Fruit fly (Drosophila melanogaster) whole organism, wandering third instar larva: ENCODE data around the gene Roc1a.
"Not testable (repeated sequence)": the region's sequence is repeated elsewhere in the genome, so short reads cannot be mapped to it uniquely, and the experiment has no call there.

ENCODE experiments used
- CG9705 ChIP-seq: fragments of 200-800 bp; sonication (Bioruptor generic); optimal IDR thresholded peaks from 2 replicates; lab custom pipeline; 2018; ENCODE audit warnings: missing biosample characterization, mild to moderate bottlenecking, missing genetic modification characterization
- Dfd ChIP-seq: fragments of >200 bp; optimal IDR thresholded peaks from 2 replicates; lab custom pipeline; 2017; ENCODE audit warnings: missing biosample characterization, missing genetic modification characterization
- HLH106 ChIP-seq: fragments of 200-800 bp; optimal IDR thresholded peaks from 3 replicates; lab custom pipeline; 2019; ENCODE audit warnings: missing biosample characterization, mild to moderate bottlenecking, missing genetic modification characterization, moderate library complexity
- Hnf4 ChIP-seq: fragments of 200-800 bp; sonication (Bioruptor generic); optimal IDR thresholded peaks from 2 replicates; lab custom pipeline; 2016; ENCODE audit warnings: missing biosample characterization, mild to moderate bottlenecking, missing genetic modification characterization
- Myc ChIP-seq: fragments of >200 bp; optimal IDR thresholded peaks from 2 replicates; lab custom pipeline; 2017
- Rel ChIP-seq, 2 experiments: fragments of 200-800 bp; sonication (Bioruptor generic) in 1 of 2; optimal IDR thresholded peaks; 2 replicates in 1 of 2; 3 replicates in 1 of 2; lab custom pipeline; 2016 to 2019; ENCODE audit warnings: mild to moderate bottlenecking in 2 of 2, missing biosample characterization in 2 of 2, missing genetic modification characterization in 2 of 2, moderate library complexity in 1 of 2
- Vsx2 ChIP-seq: fragments of 200-300, 225-300 bp; sonication (Bioruptor generic); optimal IDR thresholded peaks from 2 replicates; lab custom pipeline; 2018; ENCODE audit warnings: missing biosample characterization, missing genetic modification characterization; ENCODE audit not compliant: partially characterized antibody
- br ChIP-seq: fragments of 200-800 bp; sonication (Bioruptor generic); optimal IDR thresholded peaks from 2 replicates; lab custom pipeline; 2016; ENCODE audit warnings: missing biosample characterization, missing genetic modification characterization
- ey ChIP-seq: fragments of 200-800 bp; sonication (Bioruptor generic); optimal IDR thresholded peaks from 2 replicates; lab custom pipeline; 2016; ENCODE audit warnings: missing biosample characterization, missing genetic modification characterization
- foxo ChIP-seq, 2 experiments: fragments of 200-800 bp; sonication (Bioruptor generic); optimal IDR thresholded peaks; 2 replicates in 1 of 2; 3 replicates in 1 of 2; lab custom pipeline; 2016 to 2017; ENCODE audit warnings: missing biosample characterization in 2 of 2, missing genetic modification characterization in 2 of 2
- jim ChIP-seq: fragments of 175-275, 200-325 bp; sonication (Bioruptor generic); optimal IDR thresholded peaks from 2 replicates; lab custom pipeline; 2016; ENCODE audit warnings: missing biosample characterization, mild to moderate bottlenecking, missing genetic modification characterization
- lola ChIP-seq: fragments of >200 bp; optimal IDR thresholded peaks from 2 replicates; lab custom pipeline; 2017; ENCODE audit warnings: missing biosample characterization, missing genetic modification characterization
- sv ChIP-seq: fragments of 200-800 bp; sonication (Bioruptor generic); optimal IDR thresholded peaks from 3 replicates; lab custom pipeline; 2016; ENCODE audit warnings: missing biosample characterization, missing genetic modification characterization

DNA sequence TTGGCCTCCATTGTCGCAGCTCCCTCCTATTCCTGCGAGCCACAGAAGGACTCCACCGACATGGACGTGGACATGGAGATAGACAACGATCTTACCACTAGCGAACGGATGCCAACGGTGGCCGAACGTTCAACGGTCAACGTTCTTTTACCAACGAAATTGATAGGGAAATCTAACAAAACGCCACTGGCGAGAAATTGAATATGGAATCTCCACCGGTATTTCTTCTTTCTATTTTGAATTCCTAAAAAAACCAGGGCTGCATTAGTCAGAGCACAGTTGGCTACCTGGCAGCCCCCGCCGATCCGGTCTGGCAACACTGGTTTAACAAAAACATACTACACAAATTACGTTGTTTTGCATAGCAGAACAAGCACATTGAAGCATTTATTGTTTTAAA is 2.6 kb upstream of the Roc1a start, which contains the start of gene CG13367:
- TF ChIP-seq Dfd (GFP tag; lab: Kevin White, UChicago); HLH106 (tag; lab: Kevin White, UChicago); foxo (GFP tag; optimal IDR thresholded peaks at IDR 0.05; lab: Kevin White, UChicago); jim (GFP tag; lab: Kevin White, UChicago); lola; ey; CG9705 (GFP tag; lab: Kevin White, UChicago); Rel (GFP tag; optimal IDR thresholded peaks at IDR 0.05; lab: Kevin White, UChicago); Rel (tag; optimal IDR thresholded peaks at IDR 0.05; lab: Kevin White, UChicago); Hnf4 (GFP tag; lab: Kevin White, UChicago); sv (GFP tag; lab: Kevin White, UChicago); br (GFP tag; lab: Kevin White, UChicago); Myc (lab: Kevin White, UChicago); Vsx2 (GFP tag; lab: Kevin White, UChicago): not testable (repeated sequence)
